Worm (Caenorhabditis elegans): Measurements from ENCODE around the gene R02F11.3.

- TF ChIP-seq nhr-28 (tag; optimal IDR thresholded peaks at IDR 0.05): no peak
- no peak for TF ChIP-seq daf-12 (tag; optimal IDR thresholded peaks at IDR 0.05)
- TF ChIP-seq fos-1 (tag; optimal IDR thresholded peaks at IDR 0.05): no peak
- TF ChIP-seq unc-39 (tag; optimal IDR thresholded peaks at IDR 0.05): no peak
- TF ChIP-seq daf-8 (GFP tag; IDR thresholded peaks at IDR 0.05): no peak
- TF ChIP-seq zfp-2 (tag; optimal IDR thresholded peaks at IDR 0.05): no peak
- TF ChIP-seq dve-1 (tag; optimal IDR thresholded peaks at IDR 0.05; ENCODE audit: insufficient read depth): no peak
- no peak for TF ChIP-seq unc-130 (GFP tag; optimal IDR thresholded peaks at IDR 0.05)
- TF ChIP-seq hlh-30 (tag; optimal IDR thresholded peaks at IDR 0.05; ENCODE audit: insufficient read depth): no peak
- no peak for TF ChIP-seq nhr-10 (tag; optimal IDR thresholded peaks at IDR 0.05)
- no peak for TF ChIP-seq madf-9 (GFP tag; conservative IDR thresholded peaks at IDR 0.05)
- TF ChIP-seq lsy-2 (tag; optimal IDR thresholded peaks at IDR 0.05): no peak
- no peak for TF ChIP-seq nhr-237 (tag; optimal IDR thresholded peaks at IDR 0.05)
- no peak for TF ChIP-seq nhr-76 (tag; optimal IDR thresholded peaks at IDR 0.05)
Measured at ce11 chrV:4787166-4787565, 18.6 kb downstream of the R02F11.3 start, which contains the start of gene R02F11.9.
